Worm (Caenorhabditis elegans) whole organism, midembryonic: Measurements from ENCODE around the gene pyt-1.

Source experiments
- cog-1 ChIP-seq: sonication (generic microtip); optimal IDR thresholded peaks from 2 replicates; lab custom pipeline; 2016; ENCODE audit warnings: missing genetic modification characterization, missing compliant biosample characterization
- med-1 ChIP-seq: sonication (generic microtip); optimal IDR thresholded peaks from 2 replicates; lab custom pipeline; 2017; ENCODE audit warnings: missing genetic modification characterization, mild to moderate bottlenecking, missing compliant biosample characterization, antibody characterized with exemption, missing genetic modification reagents; ENCODE audit not compliant: insufficient read depth
- ref-1 ChIP-seq: fragments of 200-800 bp; sonication (Bioruptor generic); conservative IDR thresholded peaks from 2 replicates; pipeline ENCODE4 v1.3.6; 2022; ENCODE audit warnings: missing genetic modification reagents, missing genetic modification characterization, missing compliant biosample characterization
- ztf-23 ChIP-seq: fragments of 200-800 bp; sonication (Bioruptor generic); IDR thresholded peaks from 2 replicates; pipeline ENCODE4 v1.3.6; 2022; ENCODE audit warnings: missing genetic modification reagents, missing genetic modification characterization, missing compliant biosample characterization
- ztf-29 ChIP-seq: fragments of 200-800 bp; sonication (Bioruptor generic); IDR thresholded peaks from 2 replicates; pipeline ENCODE4 v1.3.6; 2022; ENCODE audit warnings: missing genetic modification reagents, missing genetic modification characterization, missing compliant biosample characterization

- no peak for TF ChIP-seq ztf-29 (GFP tag; lab: Robert Waterston, UW)
- no peak for TF ChIP-seq ztf-23 (GFP tag; lab: Robert Waterston, UW)
- no peak for TF ChIP-seq med-1 (GFP tag; lab: Kevin White, UChicago)
- TF ChIP-seq ref-1 (GFP tag; lab: Robert Waterston, UW): no peak
- no peak for TF ChIP-seq cog-1 (tag; lab: Kevin White, UChicago)
Measured at ce11 chrV:10227333-10227732, 1.8 kb downstream of the pyt-1 start, which contains the start of gene ttr-19.
